Fruit fly (Drosophila melanogaster) whole organism, embryonic: ENCODE data around the gene CG32075.
A peak's percentile ranks its signal among the peaks of the same experiment; 100 is the strongest.

Experiments
- Awh ChIP-seq: fragments of 200-800 bp; sonication (Bioruptor generic); IDR thresholded peaks from 2 replicates; pipeline ENCODE4, ENCODE4 v1.3.6; 2022; ENCODE audit warnings: missing biosample characterization, missing genetic modification characterization
- BtbVII ChIP-seq: fragments of 200-800 bp; sonication (Bioruptor generic); optimal IDR thresholded peaks from 3 replicates; lab custom pipeline; 2017; ENCODE audit warnings: missing biosample characterization, mild to moderate bottlenecking, missing genetic modification characterization
- CG10366 ChIP-seq: fragments of 200-800 bp; sonication (Bioruptor generic); IDR thresholded peaks from 2 replicates; pipeline ENCODE4 v1.3.6; 2022; ENCODE audit warnings: missing biosample characterization, missing genetic modification characterization
- CG11723 ChIP-seq: fragments of 200-800 bp; sonication (Bioruptor generic); optimal IDR thresholded peaks from 2 replicates; lab custom pipeline; 2017; ENCODE audit warnings: missing biosample characterization, mild to moderate bottlenecking, missing genetic modification characterization
- CG12391 ChIP-seq: fragments of 200-800 bp; sonication (Bioruptor generic); optimal IDR thresholded peaks from 3 replicates; lab custom pipeline; 2018; ENCODE audit warnings: missing biosample characterization, mild to moderate bottlenecking, missing genetic modification characterization, moderate library complexity
- CG12769 ChIP-seq: fragments of 200-800 bp; sonication (Bioruptor generic); optimal IDR thresholded peaks from 2 replicates; lab custom pipeline; 2019; ENCODE audit warnings: missing biosample characterization, mild to moderate bottlenecking, missing genetic modification characterization, moderate library complexity
- CG13296 ChIP-seq: fragments of 200-800 bp; sonication (Bioruptor generic); optimal IDR thresholded peaks from 3 replicates; lab custom pipeline; 2018; ENCODE audit warnings: missing biosample characterization, mild to moderate bottlenecking, missing genetic modification characterization
- CG13424 ChIP-seq: fragments of 200-800 bp; sonication (Bioruptor generic); optimal IDR thresholded peaks from 2 replicates; lab custom pipeline; 2019; ENCODE audit warnings: missing biosample characterization, mild to moderate bottlenecking, missing genetic modification characterization, moderate library complexity
- CG13624 ChIP-seq: fragments of 200-800 bp; sonication (Bioruptor generic); optimal IDR thresholded peaks from 2 replicates; lab custom pipeline; 2016; ENCODE audit warnings: missing biosample characterization, missing genetic modification characterization
- CG15073 ChIP-seq: fragments of 200-800 bp; sonication (Bioruptor generic); optimal IDR thresholded peaks from 2 replicates; lab custom pipeline; 2016; ENCODE audit warnings: missing biosample characterization, missing genetic modification characterization
- CG15514 ChIP-seq: fragments of 200-800 bp; sonication (Bioruptor generic); optimal IDR thresholded peaks from 3 replicates; lab custom pipeline; 2017; ENCODE audit warnings: missing biosample characterization, missing genetic modification characterization, mild to moderate bottlenecking, moderate library complexity, missing genetic modification reagents
- CG15601 ChIP-seq: fragments of 200-800 bp; sonication (Bioruptor generic); optimal IDR thresholded peaks from 3 replicates; lab custom pipeline; 2019; ENCODE audit warnings: missing biosample characterization, mild to moderate bottlenecking, missing genetic modification characterization, moderate library complexity
- CG1603 ChIP-seq: fragments of 200-800 bp; sonication (Bioruptor generic); optimal IDR thresholded peaks from 2 replicates; lab custom pipeline; 2019; ENCODE audit warnings: missing biosample characterization, mild to moderate bottlenecking, missing genetic modification characterization, moderate library complexity
- CG17328 ChIP-seq: fragments of 200-800 bp; sonication (Bioruptor generic); IDR thresholded peaks from 2 replicates; pipeline ENCODE4 v1.3.6; 2022; ENCODE audit warnings: missing biosample characterization, missing genetic modification characterization
- CG1832 ChIP-seq: fragments of 200-800 bp; sonication (Bioruptor generic); optimal IDR thresholded peaks from 2 replicates; lab custom pipeline; 2017; ENCODE audit warnings: missing biosample characterization, mild to moderate bottlenecking, missing genetic modification characterization, inconsistent platforms
- CG32767 ChIP-seq: fragments of 200-800 bp; sonication (Bioruptor generic); IDR thresholded peaks from 2 replicates; pipeline ENCODE4 v1.3.6; 2022; ENCODE audit warnings: missing biosample characterization, missing genetic modification characterization
- CG33557 ChIP-seq: fragments of 200-800 bp; sonication (Bioruptor generic); optimal IDR thresholded peaks from 2 replicates; lab custom pipeline; 2019; ENCODE audit warnings: missing biosample characterization, mild to moderate bottlenecking, missing genetic modification characterization, moderate library complexity
- CG3407 ChIP-seq: fragments of 200-800 bp; sonication (Bioruptor generic); optimal IDR thresholded peaks from 2 replicates; lab custom pipeline; 2018; ENCODE audit warnings: missing biosample characterization, mild to moderate bottlenecking, missing genetic modification characterization
- CG34422 ChIP-seq: fragments of 200-800 bp; sonication (Bioruptor generic); IDR thresholded peaks from 3 replicates; pipeline ENCODE4 v1.3.6; 2022; ENCODE audit warnings: missing biosample characterization, missing genetic modification characterization
- CG3847 ChIP-seq: fragments of 200-800 bp; sonication (Bioruptor generic); IDR thresholded peaks from 2 replicates; pipeline ENCODE4 v1.3.6; 2022; ENCODE audit warnings: missing biosample characterization, missing genetic modification characterization
- CG6813 ChIP-seq: fragments of 200-800 bp; sonication (Bioruptor generic); optimal IDR thresholded peaks from 2 replicates; lab custom pipeline; 2017; ENCODE audit warnings: missing biosample characterization, missing genetic modification characterization, mild to moderate bottlenecking, moderate library complexity, missing genetic modification reagents
- CG7556 ChIP-seq: fragments of 200-800 bp; sonication (Bioruptor generic); optimal IDR thresholded peaks from 2 replicates; lab custom pipeline; 2017; ENCODE audit warnings: missing biosample characterization, mild to moderate bottlenecking, missing genetic modification characterization
- CG7745 ChIP-seq: fragments of 200-800 bp; sonication (Bioruptor generic); optimal IDR thresholded peaks from 2 replicates; lab custom pipeline; 2018; ENCODE audit warnings: missing biosample characterization, mild to moderate bottlenecking, missing genetic modification characterization, moderate library complexity
- CG7786 ChIP-seq: fragments of 200-800 bp; sonication (Bioruptor generic); optimal IDR thresholded peaks from 2 replicates; lab custom pipeline; 2016; ENCODE audit warnings: missing biosample characterization, missing genetic modification characterization
- CG7987 ChIP-seq: fragments of 200-800 bp; sonication (Bioruptor generic); optimal IDR thresholded peaks from 2 replicates; lab custom pipeline; 2018; ENCODE audit warnings: missing biosample characterization, mild to moderate bottlenecking, missing genetic modification characterization, moderate library complexity
- CG8281 ChIP-seq: fragments of 200-800 bp; sonication (Bioruptor generic); optimal IDR thresholded peaks from 2 replicates; lab custom pipeline; 2018; ENCODE audit warnings: missing biosample characterization, mild to moderate bottlenecking, missing genetic modification characterization, moderate library complexity
- CG8290 ChIP-seq, 3 experiments: fragments of 200-800 bp; sonication (Bioruptor generic); optimal IDR thresholded peaks; 2 replicates each; lab custom pipeline; 2016 to 2019; ENCODE audit warnings: missing biosample characterization in 3 of 3, missing genetic modification characterization in 3 of 3, mild to moderate bottlenecking in 2 of 3, moderate library complexity in 1 of 3
- Deaf1 ChIP-seq: fragments of 200-800 bp; optimal IDR thresholded peaks from 3 replicates; lab custom pipeline; 2019; ENCODE audit warnings: missing biosample characterization, mild to moderate bottlenecking, missing genetic modification characterization, moderate library complexity
- HLH4C ChIP-seq: fragments of 200-800 bp; sonication (Bioruptor generic); IDR thresholded peaks from 3 replicates; pipeline ENCODE4 v1.3.6; 2022; ENCODE audit warnings: missing biosample characterization, missing genetic modification characterization; ENCODE audit not compliant: partially characterized antibody
- Lim3 ChIP-seq: fragments of 200-800 bp; sonication (Bioruptor generic); IDR thresholded peaks from 2 replicates; pipeline ENCODE4 v1.3.6; 2022; ENCODE audit warnings: missing biosample characterization, missing genetic modification characterization
- Mes4 ChIP-seq: fragments of 200-800 bp; sonication (Bioruptor generic); optimal IDR thresholded peaks from 2 replicates; lab custom pipeline; 2016; ENCODE audit warnings: missing biosample characterization, missing genetic modification characterization
- NfI ChIP-seq: fragments of 200-800 bp; sonication (Bioruptor generic); optimal IDR thresholded peaks from 3 replicates; lab custom pipeline; 2018; ENCODE audit warnings: missing biosample characterization, mild to moderate bottlenecking, missing genetic modification characterization, moderate library complexity
- Stat92E ChIP-seq, 3 experiments: fragments of >200 bp in 2 of 3; fragments of 200-800 bp in 1 of 3; sonication (Bioruptor generic) in 1 of 3; optimal IDR thresholded peaks; 2 replicates each; lab custom pipeline; 2017 to 2019; ENCODE audit warnings: missing biosample characterization in 3 of 3, missing genetic modification characterization in 3 of 3, mild to moderate bottlenecking in 1 of 3, moderate library complexity in 1 of 3
- ara ChIP-seq: fragments of 200-800 bp; sonication (Bioruptor generic); IDR thresholded peaks from 2 replicates; pipeline ENCODE4 v1.3.6; 2022; ENCODE audit warnings: missing biosample characterization, missing genetic modification characterization
- bsh ChIP-seq, 2 experiments: fragments of 200-800 bp; sonication (Bioruptor generic); optimal IDR thresholded peaks; 2 replicates each; lab custom pipeline; 2017 to 2018; ENCODE audit warnings: mild to moderate bottlenecking in 2 of 2, missing biosample characterization in 2 of 2, missing genetic modification characterization in 2 of 2, moderate library complexity in 1 of 2
- cwo ChIP-seq: fragments of 200-800 bp; sonication (Bioruptor generic); optimal IDR thresholded peaks from 3 replicates; lab custom pipeline; 2017; ENCODE audit warnings: missing biosample characterization, missing genetic modification characterization, mild to moderate bottlenecking, moderate library complexity, missing genetic modification reagents
- danr ChIP-seq: fragments of 200-800 bp; sonication (Bioruptor generic); IDR thresholded peaks from 2 replicates; pipeline ENCODE4 v1.3.6; 2022; ENCODE audit warnings: missing biosample characterization, missing genetic modification characterization
- disco-r ChIP-seq: fragments of 200-800 bp; sonication (Bioruptor generic); optimal IDR thresholded peaks from 2 replicates; lab custom pipeline; 2016; ENCODE audit warnings: missing biosample characterization, missing genetic modification characterization
- dysf ChIP-seq: fragments of 200-800 bp; sonication (Bioruptor generic); IDR thresholded peaks from 3 replicates; pipeline ENCODE4 v1.3.6; 2022; ENCODE audit warnings: missing biosample characterization, missing genetic modification characterization
- en ChIP-seq: fragments of 200-800 bp; sonication (Bioruptor generic); optimal IDR thresholded peaks from 2 replicates; lab custom pipeline; 2016; ENCODE audit warnings: missing biosample characterization, missing genetic modification characterization
- eve ChIP-seq, 2 experiments: fragments of >200 bp; optimal IDR thresholded peaks; 2 replicates each; lab custom pipeline; 2017; ENCODE audit warnings: missing biosample characterization in 2 of 2, missing genetic modification characterization in 2 of 2
- fd102C ChIP-seq: fragments of 200-800 bp; sonication (Bioruptor generic); optimal IDR thresholded peaks from 2 replicates; lab custom pipeline; 2018; ENCODE audit warnings: missing biosample characterization, mild to moderate bottlenecking, missing genetic modification characterization, moderate library complexity
- fd64A ChIP-seq: fragments of 200-800 bp; sonication (Bioruptor generic); optimal IDR thresholded peaks from 3 replicates; lab custom pipeline; 2018; ENCODE audit warnings: missing biosample characterization, mild to moderate bottlenecking, missing genetic modification characterization
- gsb-n ChIP-seq: fragments of 200-800 bp; sonication (Bioruptor generic); optimal IDR thresholded peaks from 3 replicates; lab custom pipeline; 2018; ENCODE audit warnings: missing biosample characterization, mild to moderate bottlenecking, missing genetic modification characterization
- her ChIP-seq: fragments of 200-800 bp; sonication (Bioruptor generic); optimal IDR thresholded peaks from 2 replicates; lab custom pipeline; 2016; ENCODE audit warnings: missing biosample characterization, missing genetic modification characterization
- insv ChIP-seq, 2 experiments: fragments of 200-800 bp; sonication (Bioruptor generic); optimal IDR thresholded peaks; 3 replicates each; lab custom pipeline; 2016 to 2018; ENCODE audit warnings: missing biosample characterization in 2 of 2, missing genetic modification characterization in 2 of 2
- kah ChIP-seq: fragments of 200-800 bp; sonication (Bioruptor generic); optimal IDR thresholded peaks from 2 replicates; lab custom pipeline; 2018; ENCODE audit warnings: missing biosample characterization, mild to moderate bottlenecking, missing genetic modification characterization
- pfk ChIP-seq: fragments of 200-800 bp; sonication (Bioruptor generic); optimal IDR thresholded peaks from 2 replicates; lab custom pipeline; 2018; ENCODE audit warnings: missing biosample characterization, mild to moderate bottlenecking, missing genetic modification characterization, moderate library complexity
- pros ChIP-seq: fragments of 200-800 bp; sonication (Bioruptor generic); optimal IDR thresholded peaks from 3 replicates; lab custom pipeline; 2019; ENCODE audit warnings: missing biosample characterization, mild to moderate bottlenecking, missing genetic modification characterization, moderate library complexity
- sug ChIP-seq: fragments of 200-800 bp; optimal IDR thresholded peaks from 2 replicates; lab custom pipeline; 2019; ENCODE audit warnings: missing biosample characterization, mild to moderate bottlenecking, missing genetic modification characterization, moderate library complexity

CG32075 gene

DNA sequence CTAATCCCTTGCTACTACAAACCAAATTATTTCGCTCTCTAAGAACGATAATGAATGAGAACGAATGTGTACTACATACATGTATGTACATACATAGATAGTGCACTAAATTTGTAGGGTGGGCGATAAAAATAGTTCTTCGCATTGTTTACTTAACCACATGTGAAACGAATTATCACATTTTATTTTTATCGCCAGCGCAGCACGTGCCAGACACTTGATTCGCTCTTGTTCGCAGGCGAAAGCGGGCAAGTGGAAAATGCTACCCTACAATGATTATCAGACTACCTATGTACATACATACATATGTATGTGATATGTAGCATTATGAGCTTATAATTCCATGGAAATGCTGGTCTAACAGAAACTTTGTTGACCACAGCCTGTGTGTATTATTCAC, 21.1 kb upstream of the CG32075 start (continued):
- TF ChIP-seq CG12769 (tag; lab: Kevin White, UChicago) = no peak
- TF ChIP-seq dysf (GFP tag; lab: Robert Waterston, UW) = no peak
- peak; percentile 9 for TF ChIP-seq CG13296
- no peak for TF ChIP-seq CG33557 (GFP tag; lab: Kevin White, UChicago)
- TF ChIP-seq Awh (GFP tag; lab: Robert Waterston, UW) = no peak
- peak; percentile 41 for TF ChIP-seq CG6813 (GFP tag; lab: Kevin White, UChicago)
- no peak for TF ChIP-seq CG7786
- TF ChIP-seq CG15073 = no peak
- TF ChIP-seq en (GFP tag; lab: Kevin White, UChicago) = no peak
- no peak for TF ChIP-seq disco-r
- TF ChIP-seq CG8281 = no peak
- TF ChIP-seq fd64A (GFP tag; lab: Kevin White, UChicago) = peak; percentile 42
- TF ChIP-seq sug (tag; lab: Kevin White, UChicago) = peak; percentile 92
- no peak for TF ChIP-seq CG7556 (GFP tag; lab: Kevin White, UChicago)
- TF ChIP-seq Stat92E (GFP tag; optimal IDR thresholded peaks at IDR 0.05; lab: Kevin White, UChicago) = no peak
- no peak for TF ChIP-seq Mes4 (GFP tag; lab: Kevin White, UChicago)
- no peak for TF ChIP-seq CG12391 (tag; lab: Kevin White, UChicago)
- peak; percentile 10 for TF ChIP-seq CG1603 (tag; lab: Kevin White, UChicago)
- TF ChIP-seq CG7987 (GFP tag; lab: Kevin White, UChicago) = peak; percentile 35
- peak; percentile 20 for TF ChIP-seq gsb-n (tag; lab: Kevin White, UChicago)
- no peak for TF ChIP-seq Lim3 (GFP tag; lab: Robert Waterston, UW)
- TF ChIP-seq CG1832 (GFP tag; lab: Kevin White, UChicago) = no peak
- TF ChIP-seq danr (GFP tag; lab: Robert Waterston, UW) = no peak
- no peak for TF ChIP-seq CG13624 (GFP tag; lab: Kevin White, UChicago)
- peak; percentile 27 for TF ChIP-seq CG15514
- no peak for TF ChIP-seq ara
- TF ChIP-seq CG32767 (GFP tag; lab: Robert Waterston, UW) = no peak
- no peak for TF ChIP-seq CG3847 (GFP tag; lab: Robert Waterston, UW)
- no peak for TF ChIP-seq CG11723 (GFP tag; lab: Kevin White, UChicago)
- peak; percentile 98 for TF ChIP-seq cwo
- TF ChIP-seq CG34422 (GFP tag; lab: Robert Waterston, UW) = 0 out of 3 replicates have a peak, but pooled peaks have one; percentile 30
- no peak for TF ChIP-seq CG3407
- no peak for TF ChIP-seq her (GFP tag; lab: Kevin White, UChicago)
- peak in 1 of 2 experiments; percentile 26 for TF ChIP-seq eve (GFP tag; optimal IDR thresholded peaks at IDR 0.05; lab: Kevin White, UChicago)
- no peak for TF ChIP-seq fd102C (GFP tag; lab: Kevin White, UChicago)
- TF ChIP-seq CG17328 (GFP tag; lab: Robert Waterston, UW) = 0 out of 2 replicates have a peak, but pooled peaks have one; percentile 11
- no peak for TF ChIP-seq pfk (GFP tag; lab: Kevin White, UChicago)
- TF ChIP-seq HLH4C = no peak
- TF ChIP-seq CG8290 (GFP tag; optimal IDR thresholded peaks at IDR 0.05; lab: Kevin White, UChicago) = no peak
- TF ChIP-seq CG8290 (tag; optimal IDR thresholded peaks at IDR 0.05; lab: Kevin White, UChicago) = peak in 1 of 2 experiments; percentile 53
- no peak for TF ChIP-seq bsh (GFP tag; optimal IDR thresholded peaks at IDR 0.05; lab: Kevin White, UChicago)
- no peak for TF ChIP-seq NfI (GFP tag; lab: Kevin White, UChicago)
- TF ChIP-seq BtbVII = no peak
- TF ChIP-seq Deaf1 (tag; lab: Kevin White, UChicago) = no peak
- peak; percentile 7 for TF ChIP-seq pros (GFP tag; lab: Kevin White, UChicago)
- no peak for TF ChIP-seq CG10366
- TF ChIP-seq CG15601 = no peak
- peak; percentile 84 for TF ChIP-seq kah (GFP tag; lab: Kevin White, UChicago)
- no peak for TF ChIP-seq CG13424 (tag; lab: Kevin White, UChicago)
- no peak for TF ChIP-seq insv (GFP tag; optimal IDR thresholded peaks at IDR 0.05; lab: Kevin White, UChicago)
- TF ChIP-seq CG7745 (tag; lab: Kevin White, UChicago) = peak; percentile 37
